Fruit fly (Drosophila melanogaster) whole organism, prepupa: ENCODE measurements around the gene car.

ENCODE experiments used
- Blimp-1 ChIP-seq: fragments of 200-800 bp; sonication (Bioruptor generic); optimal IDR thresholded peaks from 3 replicates; lab custom pipeline; 2017; ENCODE audit warnings: missing biosample characterization, missing genetic modification characterization, mild to moderate bottlenecking, moderate library complexity, missing genetic modification reagents
- CG10631 ChIP-seq: fragments of 200-800 bp; sonication (Bioruptor generic); optimal IDR thresholded peaks from 2 replicates; lab custom pipeline; 2016; ENCODE audit warnings: missing biosample characterization, missing genetic modification characterization
- CG10669 ChIP-seq: fragments of 200-800 bp; sonication (Bioruptor generic); optimal IDR thresholded peaks from 3 replicates; lab custom pipeline; 2018; ENCODE audit warnings: missing biosample characterization, mild to moderate bottlenecking, missing genetic modification characterization, moderate library complexity
- CG11294 ChIP-seq: fragments of 200-800 bp; sonication (Bioruptor generic); IDR thresholded peaks from 2 replicates; pipeline ENCODE4 v1.3.6; 2022; ENCODE audit warnings: missing biosample characterization, missing genetic modification characterization
- CG11762 ChIP-seq: fragments of 200-800 bp; sonication (Bioruptor generic); optimal IDR thresholded peaks from 3 replicates; lab custom pipeline; 2016; ENCODE audit warnings: missing biosample characterization, missing genetic modification characterization; ENCODE audit not compliant: insufficient read depth
- CG11902 ChIP-seq: fragments of 200-800 bp; sonication (Bioruptor generic); optimal IDR thresholded peaks from 3 replicates; lab custom pipeline; 2016; ENCODE audit warnings: missing biosample characterization, missing genetic modification characterization
- CG15336 ChIP-seq: fragments of 200-800 bp; sonication (Bioruptor generic); IDR thresholded peaks from 2 replicates; pipeline ENCODE4 v1.3.6; 2022; ENCODE audit warnings: missing biosample characterization, missing genetic modification characterization
- CG1621 ChIP-seq: fragments of 200-800 bp; sonication (Bioruptor generic); optimal IDR thresholded peaks from 3 replicates; lab custom pipeline; 2018; ENCODE audit warnings: missing biosample characterization, mild to moderate bottlenecking, missing genetic modification characterization
- CG16779 ChIP-seq: fragments of 200-800 bp; sonication (Bioruptor generic); optimal IDR thresholded peaks from 3 replicates; lab custom pipeline; 2017; ENCODE audit warnings: missing biosample characterization, mild to moderate bottlenecking, missing genetic modification characterization
- CG31627 ChIP-seq: fragments of 200-800 bp; sonication (Bioruptor generic); optimal IDR thresholded peaks from 3 replicates; lab custom pipeline; 2016; ENCODE audit warnings: missing biosample characterization, missing genetic modification characterization
- CG32006 ChIP-seq: fragments of 200-800 bp; sonication (Bioruptor generic); optimal IDR thresholded peaks from 3 replicates; lab custom pipeline; 2017; ENCODE audit warnings: missing biosample characterization, mild to moderate bottlenecking, missing genetic modification characterization
- CG34406 ChIP-seq: fragments of 200-800 bp; sonication (Bioruptor generic); optimal IDR thresholded peaks from 3 replicates; lab custom pipeline; 2016; ENCODE audit warnings: missing biosample characterization, missing genetic modification characterization
- CG3919 ChIP-seq: fragments of 200-800 bp; sonication (Bioruptor generic); optimal IDR thresholded peaks from 3 replicates; lab custom pipeline; 2016; ENCODE audit warnings: missing biosample characterization, missing genetic modification characterization
- CG4318 ChIP-seq: fragments of 200-800 bp; sonication (Bioruptor generic); optimal IDR thresholded peaks from 3 replicates; lab custom pipeline; 2017; ENCODE audit warnings: missing biosample characterization, mild to moderate bottlenecking, missing genetic modification characterization
- CG6163 ChIP-seq: fragments of 200-800 bp; sonication (Bioruptor generic); IDR thresholded peaks from 3 replicates; pipeline ENCODE4 v1.3.6; 2022; ENCODE audit warnings: missing biosample characterization, missing genetic modification characterization
- CG6276 ChIP-seq: fragments of 200-800 bp; sonication (Bioruptor generic); optimal IDR thresholded peaks from 2 replicates; lab custom pipeline; 2017; ENCODE audit warnings: missing biosample characterization, mild to moderate bottlenecking, missing genetic modification characterization
- CG6808 ChIP-seq: fragments of 200-800 bp; sonication (Bioruptor generic); optimal IDR thresholded peaks from 3 replicates; lab custom pipeline; 2017; ENCODE audit warnings: missing biosample characterization, missing genetic modification characterization, mild to moderate bottlenecking, moderate library complexity, missing genetic modification reagents
- CG8119 ChIP-seq: fragments of 200-800 bp; sonication (Bioruptor generic); IDR thresholded peaks from 3 replicates; pipeline ENCODE4 v1.3.6; 2022; ENCODE audit warnings: missing biosample characterization, missing genetic modification characterization
- CG8319 ChIP-seq: fragments of 200-800 bp; sonication (Bioruptor generic); optimal IDR thresholded peaks from 3 replicates; lab custom pipeline; 2016; ENCODE audit warnings: missing biosample characterization, missing genetic modification characterization
- CG8632 ChIP-seq: fragments of 200-800 bp; sonication (Bioruptor generic); optimal IDR thresholded peaks from 3 replicates; lab custom pipeline; 2016; ENCODE audit warnings: missing biosample characterization, missing genetic modification characterization
- CG9139 ChIP-seq: fragments of 200-800 bp; sonication (Bioruptor generic); optimal IDR thresholded peaks from 3 replicates; lab custom pipeline; 2017; ENCODE audit warnings: missing biosample characterization, mild to moderate bottlenecking, missing genetic modification characterization
- Eip75B ChIP-seq: fragments of 200-800 bp; sonication (Bioruptor generic); optimal IDR thresholded peaks from 3 replicates; lab custom pipeline; 2016; ENCODE audit warnings: missing biosample characterization, missing genetic modification characterization
- Eip78C ChIP-seq: fragments of 200-800 bp; sonication (Bioruptor generic); peaks from one replicate; lab custom pipeline; 2016; ENCODE audit warnings: missing biosample characterization, missing genetic modification characterization
- Eip93F ChIP-seq: fragments of 200-800 bp; sonication (Bioruptor generic); optimal IDR thresholded peaks from 2 replicates; lab custom pipeline; 2016; ENCODE audit warnings: missing biosample characterization, mild to moderate bottlenecking, missing genetic modification characterization
- Ets21C ChIP-seq: fragments of 200-800 bp; sonication (Bioruptor generic); optimal IDR thresholded peaks from 3 replicates; lab custom pipeline; 2016; ENCODE audit warnings: missing biosample characterization, missing genetic modification characterization
- Gug ChIP-seq: fragments of 200-800 bp; sonication (Bioruptor generic); IDR thresholded peaks from 2 replicates; pipeline ENCODE4 v1.3.6; 2022; ENCODE audit warnings: missing biosample characterization, missing genetic modification characterization
- Hr39 ChIP-seq: fragments of 200-800 bp; sonication (Bioruptor generic); optimal IDR thresholded peaks from 2 replicates; lab custom pipeline; 2016; ENCODE audit warnings: missing biosample characterization, missing genetic modification characterization
- Hr4 ChIP-seq: fragments of 200-800 bp; sonication (Bioruptor generic); optimal IDR thresholded peaks from 3 replicates; lab custom pipeline; 2016; ENCODE audit warnings: missing biosample characterization, missing genetic modification characterization
- Met ChIP-seq: fragments of 200-800 bp; sonication (Bioruptor generic); optimal IDR thresholded peaks from 3 replicates; lab custom pipeline; 2016; ENCODE audit warnings: missing biosample characterization, missing genetic modification characterization
- OdsH ChIP-seq: fragments of 200-800 bp; sonication (Bioruptor generic); optimal IDR thresholded peaks from 3 replicates; lab custom pipeline; 2016; ENCODE audit warnings: missing biosample characterization, missing genetic modification characterization
- Smox ChIP-seq: fragments of 200-800 bp; sonication (Bioruptor generic); optimal IDR thresholded peaks from 3 replicates; lab custom pipeline; 2016; ENCODE audit warnings: missing biosample characterization, missing genetic modification characterization
- Sox15 ChIP-seq: fragments of 200-800 bp; sonication (Bioruptor generic); optimal IDR thresholded peaks from 3 replicates; lab custom pipeline; 2016; ENCODE audit warnings: missing biosample characterization, missing genetic modification characterization
- achi ChIP-seq: fragments of 200-800 bp; sonication (Bioruptor generic); optimal IDR thresholded peaks from 3 replicates; lab custom pipeline; 2016; ENCODE audit warnings: missing biosample characterization, missing genetic modification characterization
- acj6 ChIP-seq: fragments of 200-800 bp; sonication (Bioruptor generic); optimal IDR thresholded peaks from 3 replicates; lab custom pipeline; 2016; ENCODE audit warnings: missing biosample characterization, missing genetic modification characterization
- cyc ChIP-seq: fragments of 200-800 bp; sonication (Bioruptor generic); optimal IDR thresholded peaks from 3 replicates; lab custom pipeline; 2016; ENCODE audit warnings: missing biosample characterization, missing genetic modification characterization
- dac ChIP-seq: fragments of 200-800 bp; sonication (Bioruptor generic); optimal IDR thresholded peaks from 2 replicates; lab custom pipeline; 2017; ENCODE audit warnings: missing biosample characterization, mild to moderate bottlenecking, missing genetic modification characterization
- dsx ChIP-seq: fragments of 200-800 bp; optimal IDR thresholded peaks from 3 replicates; lab custom pipeline; 2019; ENCODE audit warnings: missing biosample characterization, mild to moderate bottlenecking, missing genetic modification characterization, moderate library complexity; ENCODE audit not compliant: poor library complexity, severe bottlenecking
- eg ChIP-seq: fragments of 200-800 bp; sonication (Bioruptor generic); IDR thresholded peaks from 3 replicates; pipeline ENCODE4 v1.3.6; 2022; ENCODE audit warnings: missing biosample characterization, missing genetic modification characterization
- esn ChIP-seq: fragments of 200-800 bp; sonication (Bioruptor generic); optimal IDR thresholded peaks from 2 replicates; lab custom pipeline; 2016; ENCODE audit warnings: missing biosample characterization, mild to moderate bottlenecking, missing genetic modification characterization, moderate library complexity
- fd59A ChIP-seq: fragments of 200-800 bp; sonication (Bioruptor generic); optimal IDR thresholded peaks from 2 replicates; lab custom pipeline; 2017; ENCODE audit warnings: missing biosample characterization, mild to moderate bottlenecking, missing genetic modification characterization, missing genetic modification reagents
- fd85E ChIP-seq: fragments of 200-800 bp; sonication (Bioruptor generic); optimal IDR thresholded peaks from 3 replicates; lab custom pipeline; 2016; ENCODE audit warnings: missing biosample characterization, missing genetic modification characterization
- fkh ChIP-seq: fragments of 200-800 bp; sonication (Bioruptor generic); optimal IDR thresholded peaks from 3 replicates; lab custom pipeline; 2017; ENCODE audit warnings: missing biosample characterization, mild to moderate bottlenecking, missing genetic modification characterization, moderate library complexity
- lz ChIP-seq: fragments of 200-800 bp; sonication (Bioruptor generic); optimal IDR thresholded peaks from 3 replicates; lab custom pipeline; 2016; ENCODE audit warnings: missing biosample characterization, missing genetic modification characterization
- net ChIP-seq: fragments of 200-800 bp; sonication (Bioruptor generic); optimal IDR thresholded peaks from 3 replicates; lab custom pipeline; 2016; ENCODE audit warnings: missing biosample characterization, missing genetic modification characterization
- pdm3 ChIP-seq: fragments of 200-800 bp; sonication (Bioruptor generic); optimal IDR thresholded peaks from 3 replicates; lab custom pipeline; 2016; ENCODE audit warnings: missing biosample characterization, missing genetic modification characterization
- salr ChIP-seq, 2 experiments: fragments of 200-800 bp; sonication (Bioruptor generic); optimal IDR thresholded peaks; 3 replicates each; lab custom pipeline; 2016 to 2018; ENCODE audit warnings: missing biosample characterization in 2 of 2, missing genetic modification characterization in 2 of 2, mild to moderate bottlenecking in 1 of 2
- spab ChIP-seq: fragments of 200-800 bp; sonication (Bioruptor generic); optimal IDR thresholded peaks from 2 replicates; lab custom pipeline; 2017; ENCODE audit warnings: missing biosample characterization, mild to moderate bottlenecking, missing genetic modification characterization, missing genetic modification reagents
- ss ChIP-seq, 2 experiments: fragments of 200-800 bp; sonication (Bioruptor generic); optimal IDR thresholded peaks; 2 replicates in 1 of 2; 3 replicates in 1 of 2; lab custom pipeline; 2017 to 2018; ENCODE audit warnings: mild to moderate bottlenecking in 2 of 2, missing biosample characterization in 2 of 2, missing genetic modification characterization in 2 of 2, moderate library complexity in 1 of 2
- svp ChIP-seq: fragments of 200-800 bp; sonication (Bioruptor generic); peaks from one replicate; lab custom pipeline; 2016; ENCODE audit warnings: missing biosample characterization, missing genetic modification characterization
- topi ChIP-seq: fragments of 200-800 bp; sonication (Bioruptor generic); optimal IDR thresholded peaks from 3 replicates; lab custom pipeline; 2016; ENCODE audit warnings: missing biosample characterization, missing genetic modification characterization
- vri ChIP-seq: fragments of 200-800 bp; sonication (Bioruptor generic); optimal IDR thresholded peaks from 3 replicates; lab custom pipeline; 2016; ENCODE audit warnings: missing biosample characterization, mild to moderate bottlenecking, missing genetic modification characterization

Gene car

dm6 chrX:19597684-19598363 lies 32.0 kb downstream of the car start, which contains the start of gene RpS10b:
Gene RpS10b (plus strand): TSS chrX:19598031.
- TF ChIP-seq eg (GFP tag; lab: Robert Waterston, UW) (peak; percentile 87), CG3919 (GFP tag; lab: Kevin White, UChicago) (peak; percentile 90), CG15336 (GFP tag; lab: Robert Waterston, UW) (peak; percentile 45), Gug (GFP tag; lab: Robert Waterston, UW) (no peak), acj6 (GFP tag; lab: Kevin White, UChicago) (peak; percentile 79), dac (GFP tag; lab: Kevin White, UChicago) (no peak), CG9139 (GFP tag; lab: Kevin White, UChicago) (peak; percentile 89), Eip93F (GFP tag; lab: Kevin White, UChicago) (no peak), CG32006 (peak; percentile 52), CG4318 (GFP tag; lab: Kevin White, UChicago) (no peak), fd59A (GFP tag; lab: Kevin White, UChicago) (peak; percentile 74), CG6276 (GFP tag; lab: Kevin White, UChicago) (peak; percentile 39), fd85E (GFP tag; lab: Kevin White, UChicago) (peak; percentile 62), CG8632 (GFP tag; lab: Kevin White, UChicago) (peak; percentile 84), CG8319 (peak; percentile 74), CG10669 (GFP tag; lab: Kevin White, UChicago) (peak; percentile 81), Eip75B (GFP tag; lab: Kevin White, UChicago) (peak; percentile 75), Blimp-1 (GFP tag; lab: Kevin White, UChicago) (peak; percentile 81), svp (GFP tag; lab: Kevin White, UChicago) (peak; percentile 70), net (GFP tag; lab: Kevin White, UChicago) (peak; percentile 89), Hr39 (GFP tag; lab: Kevin White, UChicago) (peak; percentile 77), CG31627 (GFP tag; lab: Kevin White, UChicago) (peak; percentile 77), CG34406 (GFP tag; lab: Kevin White, UChicago) (peak; percentile 87), achi (GFP tag; lab: Kevin White, UChicago) (peak; percentile 85), lz (GFP tag; lab: Kevin White, UChicago) (peak; percentile 84), vri (GFP tag; lab: Kevin White, UChicago) (peak; percentile 84), Ets21C (GFP tag; lab: Kevin White, UChicago) (peak; percentile 50), CG11294 (GFP tag; lab: Robert Waterston, UW) (no peak), CG11762 (GFP tag; lab: Kevin White, UChicago) (peak; percentile 80), fkh (GFP tag; lab: Kevin White, UChicago) (peak; percentile 86), CG1621 (tag; lab: Kevin White, UChicago) (peak; percentile 73), spab (GFP tag; lab: Kevin White, UChicago) (peak; percentile 63), Eip78C (peak; percentile 94), CG6163 (GFP tag; lab: Robert Waterston, UW) (peak; percentile 89), ss (GFP tag; optimal IDR thresholded peaks at IDR 0.05; lab: Kevin White, UChicago) (peak; percentile 86 to 95), topi (GFP tag; lab: Kevin White, UChicago) (peak; percentile 89), cyc (peak; percentile 84), Sox15 (peak; percentile 54), CG10631 (GFP tag; lab: Kevin White, UChicago) (peak; percentile 31), Smox (GFP tag; lab: Kevin White, UChicago) (peak; percentile 72), pdm3 (GFP tag; lab: Kevin White, UChicago) (peak; percentile 83), CG11902 (GFP tag; lab: Kevin White, UChicago) (peak; percentile 57), OdsH (GFP tag; lab: Kevin White, UChicago) (peak; percentile 76), Hr4 (GFP tag; lab: Kevin White, UChicago) (peak; percentile 22), CG16779 (tag; lab: Kevin White, UChicago) (peak; percentile 86), salr (GFP tag; optimal IDR thresholded peaks at IDR 0.05; lab: Kevin White, UChicago) (peak; percentile 38 to 81), CG6808 (GFP tag; lab: Kevin White, UChicago) (peak; percentile 78), CG8119 (GFP tag; lab: Robert Waterston, UW) (no peak), esn (GFP tag; lab: Kevin White, UChicago) (peak; percentile 90), dsx (GFP tag; lab: Kevin White, UChicago) (peak; percentile 17), Met (GFP tag; lab: Kevin White, UChicago) (peak; percentile 90)
